Fruit fly (Drosophila melanogaster) whole organism, embryonic: ENCODE data around the gene Lcp65Ab1.
A peak's percentile ranks its signal among the peaks of the same experiment; 100 is the strongest.

Source experiments
- CG10654 ChIP-seq: fragments of 200-800 bp; sonication (Bioruptor generic); optimal IDR thresholded peaks from 2 replicates; lab custom pipeline; 2016; ENCODE audit warnings: missing biosample characterization, missing genetic modification characterization
- CG10979 ChIP-seq: fragments of 200-800 bp; sonication (Bioruptor generic); optimal IDR thresholded peaks from 2 replicates; lab custom pipeline; 2018; ENCODE audit warnings: missing biosample characterization, mild to moderate bottlenecking, missing genetic modification characterization, moderate library complexity
- CG12104 ChIP-seq: fragments of 200-800 bp; sonication (Bioruptor generic); optimal IDR thresholded peaks from 3 replicates; lab custom pipeline; 2016; ENCODE audit warnings: missing biosample characterization, missing genetic modification characterization
- CG12155 ChIP-seq: fragments of 200-800 bp; sonication (Bioruptor generic); optimal IDR thresholded peaks from 3 replicates; lab custom pipeline; 2016; ENCODE audit warnings: missing biosample characterization, missing genetic modification characterization
- CG12391 ChIP-seq: fragments of 200-800 bp; sonication (Bioruptor generic); optimal IDR thresholded peaks from 3 replicates; lab custom pipeline; 2018; ENCODE audit warnings: missing biosample characterization, mild to moderate bottlenecking, missing genetic modification characterization, moderate library complexity
- CG13424 ChIP-seq: fragments of 200-800 bp; sonication (Bioruptor generic); optimal IDR thresholded peaks from 2 replicates; lab custom pipeline; 2019; ENCODE audit warnings: missing biosample characterization, mild to moderate bottlenecking, missing genetic modification characterization, moderate library complexity
- CG14710 ChIP-seq: fragments of 200-800 bp; sonication (Bioruptor generic); optimal IDR thresholded peaks from 3 replicates; lab custom pipeline; 2019; ENCODE audit warnings: missing biosample characterization, mild to moderate bottlenecking, missing genetic modification characterization, moderate library complexity
- CG15696 ChIP-seq: fragments of 200-800 bp; sonication (Bioruptor generic); optimal IDR thresholded peaks from 2 replicates; lab custom pipeline; 2019; ENCODE audit warnings: missing biosample characterization, mild to moderate bottlenecking, missing genetic modification characterization, moderate library complexity
- CG17568 ChIP-seq: fragments of 200-800 bp; sonication (Bioruptor generic); optimal IDR thresholded peaks from 2 replicates; lab custom pipeline; 2018; ENCODE audit warnings: missing biosample characterization, mild to moderate bottlenecking, missing genetic modification characterization, moderate library complexity
- CG17802 ChIP-seq: fragments of 200-800 bp; sonication (Bioruptor generic); optimal IDR thresholded peaks from 2 replicates; lab custom pipeline; 2018; ENCODE audit warnings: missing biosample characterization, mild to moderate bottlenecking, missing genetic modification characterization, moderate library complexity
- CG2120 ChIP-seq: fragments of 200-800 bp; sonication (Bioruptor generic); optimal IDR thresholded peaks from 3 replicates; lab custom pipeline; 2016; ENCODE audit warnings: missing biosample characterization, missing genetic modification characterization
- CG2202 ChIP-seq: fragments of 200-800 bp; sonication (Bioruptor generic); optimal IDR thresholded peaks from 2 replicates; lab custom pipeline; 2018; ENCODE audit warnings: missing biosample characterization, mild to moderate bottlenecking, missing genetic modification characterization
- CG32532 ChIP-seq: fragments of 200-800 bp; sonication (Bioruptor generic); IDR thresholded peaks from 2 replicates; pipeline ENCODE4 v1.3.6; 2022; ENCODE audit warnings: missing biosample characterization, missing genetic modification characterization
- CG3847 ChIP-seq: fragments of 200-800 bp; sonication (Bioruptor generic); IDR thresholded peaks from 2 replicates; pipeline ENCODE4 v1.3.6; 2022; ENCODE audit warnings: missing biosample characterization, missing genetic modification characterization
- CG4424 ChIP-seq: fragments of 200-800 bp; sonication (Bioruptor generic); optimal IDR thresholded peaks from 3 replicates; lab custom pipeline; 2016; ENCODE audit warnings: missing biosample characterization, missing genetic modification characterization
- CG6791 ChIP-seq: fragments of 200-800 bp; sonication (Bioruptor generic); IDR thresholded peaks from 3 replicates; pipeline ENCODE4 v1.3.6; 2022; ENCODE audit warnings: missing biosample characterization, missing genetic modification characterization; ENCODE audit not compliant: partially characterized antibody
- CG7357 ChIP-seq: fragments of 200-800 bp; sonication (Bioruptor generic); IDR thresholded peaks from 3 replicates; pipeline ENCODE4 v1.3.6; 2022; ENCODE audit warnings: missing biosample characterization, missing genetic modification characterization
- CG9437 ChIP-seq: fragments of 200-800 bp; sonication (Bioruptor generic); optimal IDR thresholded peaks from 2 replicates; lab custom pipeline; 2018; ENCODE audit warnings: missing biosample characterization, mild to moderate bottlenecking, missing genetic modification characterization
- Chrac-16 ChIP-seq: fragments of 200-800 bp; sonication (Bioruptor generic); optimal IDR thresholded peaks from 3 replicates; lab custom pipeline; 2016; ENCODE audit warnings: missing biosample characterization, missing genetic modification characterization
- Dref ChIP-seq: fragments of 200-800 bp; sonication (Bioruptor generic); IDR thresholded peaks from 2 replicates; pipeline ENCODE4 v1.3.6; 2022; ENCODE audit warnings: missing biosample characterization, missing genetic modification characterization
- HLH4C ChIP-seq: fragments of 200-800 bp; sonication (Bioruptor generic); IDR thresholded peaks from 3 replicates; pipeline ENCODE4 v1.3.6; 2022; ENCODE audit warnings: missing biosample characterization, missing genetic modification characterization; ENCODE audit not compliant: partially characterized antibody
- HmgZ ChIP-seq: fragments of 200-800 bp; sonication (Bioruptor generic); optimal IDR thresholded peaks from 2 replicates; lab custom pipeline; 2018; ENCODE audit warnings: missing biosample characterization, mild to moderate bottlenecking, missing genetic modification characterization
- Jarid2 ChIP-seq: fragments of 200-800 bp; sonication (Bioruptor generic); optimal IDR thresholded peaks from 3 replicates; lab custom pipeline; 2017; ENCODE audit warnings: mild to moderate bottlenecking, missing biosample characterization, missing genetic modification reagents, missing genetic modification characterization
- Kr ChIP-seq: fragments of 200-800 bp; sonication (Bioruptor generic); optimal IDR thresholded peaks from 2 replicates; lab custom pipeline; 2017; ENCODE audit warnings: missing biosample characterization, mild to moderate bottlenecking, missing genetic modification characterization
- MBD-R2 ChIP-seq: fragments of 200-800 bp; sonication (Bioruptor generic); IDR thresholded peaks from 2 replicates; pipeline ENCODE4 v1.3.6; 2022; ENCODE audit warnings: missing biosample characterization, missing genetic modification characterization
- Max ChIP-seq: fragments of 200-800 bp; sonication (Bioruptor generic); optimal IDR thresholded peaks from 2 replicates; lab custom pipeline; 2016; ENCODE audit warnings: missing biosample characterization, mild to moderate bottlenecking, missing genetic modification characterization
- Scr ChIP-seq: fragments of 200-800 bp; sonication (Bioruptor generic); IDR thresholded peaks from 2 replicates; pipeline ENCODE4 v1.3.6; 2022; ENCODE audit warnings: missing biosample characterization, missing genetic modification characterization; ENCODE audit not compliant: partially characterized antibody
- Sin3A ChIP-seq: fragments of >200 bp; optimal IDR thresholded peaks from 2 replicates; lab custom pipeline; 2018
- Sry-δ ChIP-seq: fragments of 200-800 bp; sonication (Bioruptor generic); optimal IDR thresholded peaks from 2 replicates; lab custom pipeline; 2016; ENCODE audit warnings: missing biosample characterization, missing genetic modification characterization
- Taf1 ChIP-seq: fragments of 200-800 bp; sonication (Bioruptor generic); IDR thresholded peaks from 2 replicates; pipeline ENCODE4 v1.3.6; 2022; ENCODE audit warnings: missing biosample characterization, missing genetic modification characterization
- Tbp ChIP-seq: fragments of >200 bp; optimal IDR thresholded peaks from 2 replicates; lab custom pipeline; 2018; ENCODE audit warnings: missing biosample characterization, missing genetic modification characterization
- Vsx1 ChIP-seq: fragments of 200-800 bp; sonication (Bioruptor generic); optimal IDR thresholded peaks from 2 replicates; lab custom pipeline; 2017; ENCODE audit warnings: missing biosample characterization, mild to moderate bottlenecking, missing genetic modification characterization, missing genetic modification reagents
- Xbp1 ChIP-seq: fragments of 200-800 bp; sonication (Bioruptor generic); optimal IDR thresholded peaks from 3 replicates; lab custom pipeline; 2016; ENCODE audit warnings: missing biosample characterization, mild to moderate bottlenecking, missing genetic modification characterization
- YL-1 ChIP-seq: fragments of 200-800 bp; sonication (Bioruptor generic); optimal IDR thresholded peaks from 3 replicates; lab custom pipeline; 2017; ENCODE audit warnings: missing biosample characterization, mild to moderate bottlenecking, missing genetic modification characterization
- amos ChIP-seq: fragments of 200-800 bp; sonication (Bioruptor generic); IDR thresholded peaks from 2 replicates; pipeline ENCODE4 v1.3.6; 2022; ENCODE audit warnings: missing biosample characterization, missing genetic modification characterization; ENCODE audit not compliant: partially characterized antibody
- ato ChIP-seq: fragments of 200-800 bp; sonication (Bioruptor generic); IDR thresholded peaks from 2 replicates; pipeline ENCODE4 v1.3.6; 2022; ENCODE audit warnings: missing biosample characterization, missing genetic modification characterization; ENCODE audit not compliant: partially characterized antibody
- chinmo ChIP-seq: fragments of 200-800 bp; sonication (Bioruptor generic); IDR thresholded peaks from 4 replicates; pipeline ENCODE4 v1.3.6; 2022; ENCODE audit warnings: missing biosample characterization, missing genetic modification characterization; ENCODE audit not compliant: partially characterized antibody
- dpn ChIP-seq, 2 experiments: fragments of 200-800 bp; sonication (Bioruptor generic); optimal IDR thresholded peaks; 3 replicates each; lab custom pipeline; 2016; ENCODE audit warnings: missing biosample characterization in 2 of 2, missing genetic modification characterization in 2 of 2
- knrl ChIP-seq: fragments of 200-800 bp; sonication (Bioruptor generic); IDR thresholded peaks from 3 replicates; pipeline ENCODE4 v1.3.6; 2022; ENCODE audit warnings: missing biosample characterization, missing genetic modification characterization; ENCODE audit not compliant: partially characterized antibody
- lola ChIP-seq, 3 experiments: fragments of >200 bp in 2 of 3; fragments of 200-800 bp in 1 of 3; sonication (Bioruptor generic) in 1 of 3; optimal IDR thresholded peaks; 2 replicates each; lab custom pipeline; 2017 to 2019; ENCODE audit warnings: missing biosample characterization in 3 of 3, missing genetic modification characterization in 3 of 3, mild to moderate bottlenecking in 1 of 3, moderate library complexity in 1 of 3
- mam ChIP-seq: fragments of 200-800 bp; sonication (Bioruptor generic); optimal IDR thresholded peaks from 3 replicates; lab custom pipeline; 2016; ENCODE audit warnings: missing biosample characterization, missing genetic modification characterization
- nmo ChIP-seq: fragments of 200-800 bp; sonication (Bioruptor generic); optimal IDR thresholded peaks from 2 replicates; lab custom pipeline; 2018; ENCODE audit warnings: missing biosample characterization, mild to moderate bottlenecking, missing genetic modification characterization, moderate library complexity
- pzg ChIP-seq: fragments of 200-800 bp; sonication (Bioruptor generic); optimal IDR thresholded peaks from 3 replicates; lab custom pipeline; 2018; ENCODE audit warnings: missing biosample characterization, mild to moderate bottlenecking, missing genetic modification characterization, moderate library complexity
- run ChIP-seq: fragments of 200-800 bp; sonication (Bioruptor generic); optimal IDR thresholded peaks from 3 replicates; lab custom pipeline; 2018; ENCODE audit warnings: missing biosample characterization, mild to moderate bottlenecking, missing genetic modification characterization
- scrt ChIP-seq: fragments of 200-800 bp; sonication (Bioruptor generic); optimal IDR thresholded peaks from 2 replicates; lab custom pipeline; 2018; ENCODE audit warnings: missing biosample characterization, mild to moderate bottlenecking, missing genetic modification characterization, moderate library complexity
- ssp ChIP-seq: fragments of 200-800 bp; sonication (Bioruptor generic); IDR thresholded peaks from 2 replicates; pipeline ENCODE4 v1.3.6; 2022; ENCODE audit warnings: missing biosample characterization, missing genetic modification characterization
- tna ChIP-seq: fragments of 200-800 bp; sonication (Bioruptor generic); IDR thresholded peaks from 2 replicates; pipeline ENCODE4 v1.3.6; 2022; ENCODE audit warnings: missing biosample characterization, missing genetic modification characterization; ENCODE audit not compliant: partially characterized antibody
- unc-4 ChIP-seq: fragments of 200-800 bp; sonication (Bioruptor generic); IDR thresholded peaks from 2 replicates; pipeline ENCODE4 v1.3.6; 2022; ENCODE audit warnings: missing biosample characterization, missing genetic modification characterization; ENCODE audit not compliant: partially characterized antibody
- vnd ChIP-seq: fragments of 200-800 bp; sonication (Bioruptor generic); IDR thresholded peaks from 3 replicates; pipeline ENCODE4 v1.3.6; 2022; ENCODE audit warnings: missing biosample characterization, missing genetic modification characterization; ENCODE audit not compliant: partially characterized antibody

Lcp65Ab1 gene

DNA sequence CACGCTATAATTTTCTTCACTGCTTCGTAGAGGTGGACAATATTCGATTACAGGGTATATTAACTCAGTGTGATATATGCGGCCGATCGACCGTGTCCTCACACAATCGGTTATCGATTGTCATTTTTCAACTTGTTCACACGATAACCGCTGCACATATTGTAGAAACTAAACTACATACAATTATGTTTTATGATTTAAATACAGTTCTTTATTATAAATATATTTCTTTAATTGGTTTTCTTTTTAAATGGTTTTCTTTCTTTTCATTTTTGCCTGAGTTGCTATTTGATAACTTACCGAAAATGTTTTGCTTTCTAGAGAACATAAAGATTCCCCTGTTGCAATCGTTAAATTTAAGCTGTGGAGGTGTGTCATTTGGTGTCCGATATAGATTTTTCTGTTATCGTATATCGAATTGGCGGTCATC is 24.5 kb downstream of the Lcp65Ab1 start, which contains the start of the genes fmt and CG7376 (continued):
- TF ChIP-seq lola (GFP tag; optimal IDR thresholded peaks at IDR 0.05; lab: Kevin White, UChicago), result peak in 1 of 3 experiments; percentile 61
- peak; percentile 79 for TF ChIP-seq ato (GFP tag; lab: Robert Waterston, UW)
- TF ChIP-seq HmgZ (tag; lab: Kevin White, UChicago), result peak; percentile 23
- TF ChIP-seq vnd, result peak; percentile 84
- no peak for TF ChIP-seq CG17568 (GFP tag; lab: Kevin White, UChicago)
- TF ChIP-seq CG4424 (GFP tag; lab: Kevin White, UChicago), result no peak
- peak in 1 of 2 experiments; percentile 42 for TF ChIP-seq dpn (GFP tag; optimal IDR thresholded peaks at IDR 0.05; lab: Kevin White, UChicago)
- TF ChIP-seq CG12391 (tag; lab: Kevin White, UChicago), result peak; percentile 68
- peak; percentile 46; the same call in 1 of the 2 replicates for TF ChIP-seq MBD-R2 (GFP tag; lab: Robert Waterston, UW)
- TF ChIP-seq CG10654, result peak; percentile 27
- no peak for TF ChIP-seq scrt (GFP tag; lab: Kevin White, UChicago)
- peak; percentile 56; the same call in 1 of the 2 replicates for TF ChIP-seq unc-4 (GFP tag; lab: Robert Waterston, UW)
- peak; percentile 76 for TF ChIP-seq Sry-δ
- peak; percentile 93 for TF ChIP-seq CG7357
- no peak for TF ChIP-seq Kr (GFP tag; lab: Kevin White, UChicago)
- TF ChIP-seq CG14710, result peak; percentile 83
- peak; percentile 76 for TF ChIP-seq knrl (GFP tag; lab: Robert Waterston, UW)
- peak; percentile 93 for TF ChIP-seq ssp (GFP tag; lab: Robert Waterston, UW)
- peak; percentile 34 for TF ChIP-seq CG15696 (tag; lab: Kevin White, UChicago)
- peak; percentile 51 for TF ChIP-seq Xbp1
- peak; percentile 4 for TF ChIP-seq Chrac-16 (GFP tag; lab: Kevin White, UChicago)
- TF ChIP-seq CG12155, result peak; percentile 49
- peak; percentile 14 for TF ChIP-seq Sin3A (lab: Kevin White, UChicago)
- TF ChIP-seq Scr (GFP tag; lab: Robert Waterston, UW), result peak; percentile 80
- peak; percentile 3 for TF ChIP-seq mam (GFP tag; lab: Kevin White, UChicago)
- no peak; the same call in 1 of the 2 replicates for TF ChIP-seq CG32532 (GFP tag; lab: Robert Waterston, UW)
- no peak for TF ChIP-seq run (tag; lab: Kevin White, UChicago)
- TF ChIP-seq CG2202 (tag; lab: Kevin White, UChicago), result no peak
- no peak for TF ChIP-seq Tbp (GFP tag; lab: Kevin White, UChicago)
- no peak for TF ChIP-seq Jarid2 (GFP tag; lab: Kevin White, UChicago)
- TF ChIP-seq nmo (GFP tag; lab: Kevin White, UChicago), result peak; percentile 80
- peak; percentile 84 for TF ChIP-seq tna
- TF ChIP-seq amos, result peak; percentile 63
- TF ChIP-seq pzg (GFP tag; lab: Kevin White, UChicago), result peak; percentile 43
- TF ChIP-seq CG10979 (tag; lab: Kevin White, UChicago), result peak; percentile 30
- no peak for TF ChIP-seq Taf1
- TF ChIP-seq CG17802 (tag; lab: Kevin White, UChicago), result peak; percentile 56
- peak; percentile 34 for TF ChIP-seq CG12104 (GFP tag; lab: Kevin White, UChicago)
- peak; percentile 75; the same call in 2 of the 4 replicates for TF ChIP-seq chinmo (GFP tag; lab: Robert Waterston, UW)
- peak; percentile 78 for TF ChIP-seq YL-1 (GFP tag; lab: Kevin White, UChicago)
- TF ChIP-seq Vsx1 (GFP tag; lab: Kevin White, UChicago), result no peak
- peak; percentile 80 for TF ChIP-seq CG6791 (GFP tag; lab: Robert Waterston, UW)
- peak; percentile 88 for TF ChIP-seq Dref
- TF ChIP-seq HLH4C (GFP tag; lab: Robert Waterston, UW), result peak; percentile 95
- TF ChIP-seq CG9437 (GFP tag; lab: Kevin White, UChicago), result peak; percentile 4
- peak; percentile 43 for TF ChIP-seq CG2120 (GFP tag; lab: Kevin White, UChicago)
- peak; percentile 63 for TF ChIP-seq Max (GFP tag; lab: Kevin White, UChicago)
- TF ChIP-seq CG13424 (tag; lab: Kevin White, UChicago), result peak; percentile 58
- peak; percentile 51 for TF ChIP-seq CG3847 (GFP tag; lab: Robert Waterston, UW)
